Worm (Caenorhabditis elegans) whole organism, young adult: Measurements from ENCODE around the gene F08F3.10.

Experiments
- C06A6.2 ChIP-seq: fragments of 200-800 bp; sonication (Bioruptor generic); conservative IDR thresholded peaks from 2 replicates; pipeline ENCODE4 v1.3.6; 2022; ENCODE audit warnings: missing genetic modification characterization, missing compliant biosample characterization
- C17E4.6 ChIP-seq: fragments of 200-800 bp; sonication (Bioruptor generic); IDR thresholded peaks from 2 replicates; pipeline ENCODE4 v1.3.6; 2022; ENCODE audit warnings: missing genetic modification reagents, missing genetic modification characterization, missing compliant biosample characterization
- D2030.7 ChIP-seq: fragments of 200-800 bp; sonication (Bioruptor generic); IDR thresholded peaks from 2 replicates; pipeline ENCODE4 v1.3.6; 2022; ENCODE audit warnings: missing genetic modification reagents, missing genetic modification characterization, missing compliant biosample characterization
- F10E7.11 ChIP-seq: sonication (generic microtip); optimal IDR thresholded peaks from 2 replicates; lab custom pipeline; 2017; ENCODE audit warnings: mild to moderate bottlenecking, missing genetic modification characterization, moderate library complexity, missing compliant biosample characterization
- F23B12.7 ChIP-seq: sonication (generic microtip); optimal IDR thresholded peaks from 2 replicates; lab custom pipeline; 2017; ENCODE audit warnings: missing genetic modification characterization, mild to moderate bottlenecking, missing compliant biosample characterization, antibody characterized with exemption, moderate library complexity; ENCODE audit not compliant: insufficient read depth
- F49E8.2 ChIP-seq: sonication (generic microtip); optimal IDR thresholded peaks from 3 replicates; lab custom pipeline; 2017; ENCODE audit warnings: missing genetic modification characterization, mild to moderate bottlenecking, missing compliant biosample characterization, antibody characterized with exemption, moderate library complexity; ENCODE audit not compliant: insufficient read depth
- F52B5.7 ChIP-seq: sonication (generic microtip); optimal IDR thresholded peaks from 2 replicates; lab custom pipeline; 2016; ENCODE audit warnings: mild to moderate bottlenecking, missing genetic modification characterization, missing compliant biosample characterization
- F57C9.4 ChIP-seq: sonication (generic microtip); optimal IDR thresholded peaks from 2 replicates; lab custom pipeline; 2017; ENCODE audit warnings: mild to moderate bottlenecking, missing genetic modification characterization, missing compliant biosample characterization
- T26A5.8 ChIP-seq: sonication (generic microtip); optimal IDR thresholded peaks from 2 replicates; lab custom pipeline; 2016; ENCODE audit warnings: missing genetic modification characterization, missing compliant biosample characterization
- Y56A3A.18 ChIP-seq: fragments of 200-800 bp; sonication (Bioruptor generic); IDR thresholded peaks from 2 replicates; pipeline ENCODE4 v1.3.6; 2022; ENCODE audit warnings: missing genetic modification reagents, missing genetic modification characterization, missing compliant biosample characterization
- Y79H2A.3 ChIP-seq: fragments of 200-800 bp; sonication (Bioruptor generic); conservative IDR thresholded peaks from 2 replicates; pipeline ENCODE4 v1.3.6; 2022; ENCODE audit warnings: missing genetic modification reagents, missing genetic modification characterization, missing compliant biosample characterization
- Y95B8A.8 ChIP-seq: fragments of 200-800 bp; sonication (Bioruptor generic); IDR thresholded peaks from 2 replicates; pipeline ENCODE4 v1.3.6; 2022; ENCODE audit warnings: missing genetic modification reagents, missing genetic modification characterization, missing compliant biosample characterization
- atf-7 ChIP-seq: sonication (generic microtip); optimal IDR thresholded peaks from 2 replicates; lab custom pipeline; 2017; ENCODE audit warnings: mild to moderate bottlenecking, missing genetic modification characterization, missing compliant biosample characterization
- attf-3 ChIP-seq: fragments of 200-800 bp; sonication (Bioruptor generic); conservative IDR thresholded peaks from 2 replicates; pipeline ENCODE4 v1.3.6; 2022; ENCODE audit warnings: missing genetic modification reagents, missing genetic modification characterization, missing compliant biosample characterization
- attf-5 ChIP-seq: fragments of 200-800 bp; sonication (Bioruptor generic); optimal IDR thresholded peaks from 2 replicates; lab custom pipeline; 2018; ENCODE audit warnings: mild to moderate bottlenecking, missing genetic modification characterization, missing compliant biosample characterization
- bed-2 ChIP-seq: fragments of 200-800 bp; sonication (Bioruptor generic); IDR thresholded peaks from 2 replicates; pipeline ENCODE4 v1.3.6; 2022; ENCODE audit warnings: missing genetic modification reagents, missing genetic modification characterization, missing compliant biosample characterization
- ceh-100 ChIP-seq: fragments of 200-800 bp; sonication (Bioruptor generic); IDR thresholded peaks from 2 replicates; pipeline ENCODE4 v1.3.6; 2022; ENCODE audit warnings: missing genetic modification reagents, missing genetic modification characterization, missing compliant biosample characterization
- dpff-1 ChIP-seq: sonication (generic microtip); optimal IDR thresholded peaks from 2 replicates; lab custom pipeline; 2017; ENCODE audit warnings: mild to moderate bottlenecking, missing genetic modification characterization, missing compliant biosample characterization
- ets-4 ChIP-seq: fragments of 200-800 bp; sonication (Bioruptor generic); optimal IDR thresholded peaks from 2 replicates; lab custom pipeline; 2018; ENCODE audit warnings: mild to moderate bottlenecking, missing genetic modification characterization, missing compliant biosample characterization
- fkh-3 ChIP-seq: sonication (generic microtip); optimal IDR thresholded peaks from 2 replicates; lab custom pipeline; 2016; ENCODE audit warnings: mild to moderate bottlenecking, missing genetic modification characterization, missing compliant biosample characterization
- hlh-26 ChIP-seq: fragments of 200-800 bp; sonication (Bioruptor generic); conservative IDR thresholded peaks from 2 replicates; pipeline ENCODE4 v1.3.6; 2022; ENCODE audit warnings: missing genetic modification reagents, missing genetic modification characterization, missing compliant biosample characterization
- hmg-1.2 ChIP-seq: fragments of 200-800 bp; sonication (Bioruptor generic); IDR thresholded peaks from 2 replicates; pipeline ENCODE4 v1.3.6; 2022; ENCODE audit warnings: missing genetic modification reagents, missing genetic modification characterization, missing compliant biosample characterization
- lag-1 ChIP-seq: fragments of 200-800 bp; sonication (Bioruptor generic); IDR thresholded peaks from 2 replicates; pipeline ENCODE4 v1.3.6; 2022; ENCODE audit warnings: missing genetic modification reagents, missing genetic modification characterization, missing compliant biosample characterization
- lin-35 ChIP-seq, 3 experiments: fragments of 150-350 bp in 2 of 3; sonication (generic microtip) in 1 of 3; optimal IDR thresholded peaks; 2 replicates each; lab custom pipeline; 2014 to 2018; ENCODE audit warnings: missing biosample characterization in 3 of 3, missing genetic modification characterization in 3 of 3, missing genetic modification reagents in 3 of 3
- lin-40 ChIP-seq: sonication (generic microtip); optimal IDR thresholded peaks from 2 replicates; lab custom pipeline; 2016; ENCODE audit warnings: missing genetic modification characterization, mild to moderate bottlenecking, missing compliant biosample characterization, missing genotype, missing genetic modification reagents
- madf-6 ChIP-seq: fragments of 200-800 bp; sonication (Bioruptor generic); IDR thresholded peaks from 2 replicates; pipeline ENCODE4 v1.3.6; 2022; ENCODE audit warnings: missing genetic modification reagents, missing genetic modification characterization, missing compliant biosample characterization
- mcd-1 ChIP-seq: fragments of 200-800 bp; sonication (Bioruptor generic); IDR thresholded peaks from 2 replicates; pipeline ENCODE4 v1.3.6; 2022; ENCODE audit warnings: missing genetic modification reagents, missing genetic modification characterization, missing compliant biosample characterization
- mes-4 ChIP-seq: sonication (generic microtip); optimal IDR thresholded peaks from 2 replicates; lab custom pipeline; 2016; ENCODE audit warnings: missing genotype, missing genetic modification characterization, missing compliant biosample characterization
- nhr-120 ChIP-seq: fragments of 200-800 bp; sonication (Bioruptor generic); IDR thresholded peaks from 2 replicates; pipeline ENCODE4 v1.3.6; 2022; ENCODE audit warnings: missing genetic modification characterization, missing compliant biosample characterization
- nhr-80 ChIP-seq: sonication (generic microtip); optimal IDR thresholded peaks from 2 replicates; lab custom pipeline; 2016; ENCODE audit warnings: missing genetic modification characterization, missing compliant biosample characterization
- pha-4 ChIP-seq: fragments of 150-350 bp; sonication (generic microtip); optimal IDR thresholded peaks from 2 replicates; lab custom pipeline; 2014; ENCODE audit warnings: missing biosample characterization, missing genetic modification reagents, missing genetic modification characterization
- rcor-1 ChIP-seq: fragments of 200-800 bp; sonication (Bioruptor generic); IDR thresholded peaks from 2 replicates; pipeline ENCODE4 v1.3.6; 2022; ENCODE audit warnings: missing genetic modification reagents, missing genetic modification characterization, missing compliant biosample characterization
- sdz-38 ChIP-seq: sonication (generic microtip); optimal IDR thresholded peaks from 2 replicates; lab custom pipeline; 2016; ENCODE audit warnings: missing genotype, missing genetic modification characterization, missing compliant biosample characterization
- snpc-1.3 ChIP-seq: sonication (generic microtip); optimal IDR thresholded peaks from 2 replicates; lab custom pipeline; 2017; ENCODE audit warnings: missing genetic modification characterization, mild to moderate bottlenecking, missing compliant biosample characterization, antibody characterized with exemption, moderate library complexity, missing genotype, missing genetic modification reagents; ENCODE audit not compliant: insufficient read depth
- snpc-4 ChIP-seq, 5 experiments: fragments of 150-350 bp in 1 of 5; sonication (generic microtip) in 4 of 5; optimal IDR thresholded peaks; 2 replicates each; lab custom pipeline; 2014 to 2018; ENCODE audit warnings: missing genetic modification characterization in 5 of 5, missing biosample characterization in 3 of 5, antibody characterized with exemption in 2 of 5, mild to moderate bottlenecking in 2 of 5, missing compliant biosample characterization in 2 of 5, missing genotype in 2 of 5, moderate library complexity in 2 of 5, missing genetic modification reagents in 1 of 5
- tbp1 ChIP-seq: fragments of 200-800 bp; sonication (Bioruptor generic); optimal IDR thresholded peaks from 2 replicates; lab custom pipeline; 2018; ENCODE audit warnings: mild to moderate bottlenecking, missing genetic modification characterization, missing compliant biosample characterization
- tbx-9 ChIP-seq: sonication (generic microtip); optimal IDR thresholded peaks from 2 replicates; lab custom pipeline; 2016; ENCODE audit warnings: borderline replicate concordance, missing genetic modification characterization, inconsistent platforms, missing compliant biosample characterization
- tlf-1 ChIP-seq: fragments of 200-800 bp; sonication (Bioruptor generic); optimal IDR thresholded peaks from 2 replicates; lab custom pipeline; 2018; ENCODE audit warnings: mild to moderate bottlenecking, missing genetic modification characterization, missing compliant biosample characterization
- unc-130 ChIP-seq: sonication (generic microtip); optimal IDR thresholded peaks from 2 replicates; lab custom pipeline; 2016; ENCODE audit warnings: missing genetic modification reagents, missing genetic modification characterization, missing compliant biosample characterization
- xnd-1 ChIP-seq: sonication (generic microtip); optimal IDR thresholded peaks from 2 replicates; lab custom pipeline; 2016; ENCODE audit warnings: missing genotype, missing genetic modification reagents, missing genetic modification characterization, missing compliant biosample characterization
- ztf-18 ChIP-seq: sonication (generic microtip); optimal IDR thresholded peaks from 2 replicates; lab custom pipeline; 2016; ENCODE audit warnings: missing genotype, mild to moderate bottlenecking, missing genetic modification characterization, missing compliant biosample characterization
- ztf-22 ChIP-seq: fragments of 200-800 bp; sonication (Bioruptor generic); optimal IDR thresholded peaks from 2 replicates; lab custom pipeline; 2018; ENCODE audit warnings: mild to moderate bottlenecking, missing genetic modification characterization, moderate library complexity, missing compliant biosample characterization

Gene F08F3.10

DNA sequence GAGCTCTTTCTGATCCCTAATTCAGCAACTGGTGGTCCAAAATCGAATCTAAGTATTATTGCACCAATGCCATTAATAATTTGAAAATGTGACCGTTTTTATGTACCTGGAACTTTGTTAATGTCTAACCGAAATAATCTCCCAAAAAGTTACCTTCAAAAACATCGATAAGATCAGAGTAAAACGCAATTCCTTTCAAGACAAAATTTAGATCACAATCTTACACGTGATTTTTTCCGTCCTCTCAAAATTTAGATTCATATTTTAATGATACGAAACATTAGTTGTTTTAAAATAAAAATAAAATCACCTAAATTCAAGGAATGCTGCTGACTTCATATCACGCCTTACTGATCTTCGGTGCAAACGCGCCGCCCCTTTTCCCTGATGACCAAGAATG lies 13.2 kb downstream of the F08F3.10 start:
- no peak for TF ChIP-seq tlf-1 (GFP tag; lab: Kevin White, UChicago)

- TF ChIP-seq madf-6 (GFP tag; lab: Robert Waterston, UW) = no peak
- TF ChIP-seq tbx-9 (tag; lab: Kevin White, UChicago) = no peak
- TF ChIP-seq dpff-1 = no peak
- no peak for TF ChIP-seq xnd-1 (tag; lab: Kevin White, UChicago)
- TF ChIP-seq nhr-80 (tag; lab: Kevin White, UChicago) = peak; percentile 12
- no peak for TF ChIP-seq lag-1 (GFP tag; lab: Robert Waterston, UW)
- TF ChIP-seq C06A6.2 (GFP tag; lab: Robert Waterston, UW) = no peak
Measured at ce11 chrV:5427860-5428259, 14.7 kb downstream of the F08F3.10 start, which contains the start of gene rhr-1. rhr-1 (plus strand) TSS chrV:5428160.

DNA sequence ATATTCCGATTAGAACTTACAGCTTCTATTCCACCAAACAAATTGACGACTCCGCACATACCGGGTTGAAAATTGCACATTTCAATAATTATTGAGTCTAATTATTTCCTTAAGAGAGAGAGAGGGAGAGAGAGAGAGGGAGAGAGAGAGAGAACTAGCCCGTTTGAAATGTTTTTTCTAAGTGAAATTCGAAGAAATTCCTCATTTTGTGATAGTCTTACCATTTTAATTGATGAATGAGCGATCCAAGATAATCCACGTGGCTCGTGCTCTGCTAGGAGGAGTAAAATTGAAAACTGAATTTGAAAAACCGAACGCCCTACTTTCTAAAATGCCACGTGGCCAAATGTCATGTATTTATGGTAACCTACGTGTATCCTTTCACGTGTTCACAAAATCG lies 19.3 kb downstream of the F08F3.10 start, which contains the start of gene F08F3.8:
F08F3.8 (minus strand) TSS at position 101 of the 400 bp plus-strand sequence.
- TF ChIP-seq mes-4 (tag; lab: Kevin White, UChicago) (no peak), nhr-120 (GFP tag; lab: Robert Waterston, UW) (no peak), dpff-1 (no peak), F23B12.7 (tag; lab: Kevin White, UChicago) (no peak), snpc-4 (GFP tag; optimal IDR thresholded peaks at IDR 0.05; lab: Kevin White, UChicago) (no peak), snpc-4 (tag; optimal IDR thresholded peaks at IDR 0.05; lab: Kevin White, UChicago) (no peak), hlh-26 (no peak), rcor-1 (GFP tag; lab: Robert Waterston, UW) (no peak)

DNA sequence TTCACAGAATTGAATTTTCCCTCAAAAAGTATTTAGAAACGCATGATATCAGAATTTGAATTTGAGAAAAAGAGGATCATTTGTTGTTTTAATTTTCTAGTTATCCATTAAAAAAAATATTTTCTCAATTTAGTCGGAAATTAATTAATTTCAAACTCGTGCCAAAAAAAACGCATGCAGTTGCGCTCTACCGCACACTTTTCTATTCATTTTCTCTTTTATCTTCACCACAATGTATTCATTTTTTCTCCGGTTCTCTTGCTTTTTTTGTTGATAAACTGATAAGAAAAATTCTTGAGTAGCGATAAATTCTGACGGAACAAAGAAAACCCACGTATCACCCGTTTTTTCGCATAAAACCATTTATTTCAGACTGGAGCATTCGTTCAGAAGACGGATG lies 19.9 kb downstream of the F08F3.10 start, which contains the start of gene acl-6:
acl-6 (plus strand) TSS at position 367 of the 400 bp plus-strand sequence.
- no peak for TF ChIP-seq F52B5.7 (tag; lab: Kevin White, UChicago)
- TF ChIP-seq snpc-1.3 = no peak
- TF ChIP-seq ets-4 (GFP tag; lab: Kevin White, UChicago) = peak; percentile 72
- no peak for TF ChIP-seq F49E8.2
- no peak for TF ChIP-seq attf-3 (GFP tag; lab: Robert Waterston, UW)
- no peak for TF ChIP-seq Y56A3A.18 (GFP tag; lab: Robert Waterston, UW)
- TF ChIP-seq pha-4 = no peak
- TF ChIP-seq snpc-4 (GFP tag; optimal IDR thresholded peaks at IDR 0.05; lab: Kevin White, UChicago) = no peak
- TF ChIP-seq snpc-4 (tag; optimal IDR thresholded peaks at IDR 0.05; lab: Kevin White, UChicago) = peak in 1 of 4 experiments; percentile 27
- TF ChIP-seq sdz-38 (tag; lab: Kevin White, UChicago) = no peak
- TF ChIP-seq ceh-100 = no peak
- TF ChIP-seq F10E7.11 = no peak
- no peak for TF ChIP-seq T26A5.8 (tag; lab: Kevin White, UChicago)
- TF ChIP-seq F57C9.4 = no peak
- TF ChIP-seq hmg-1.2 (GFP tag; lab: Robert Waterston, UW) = peak; percentile 27; the same call in 1 of the 2 replicates
- TF ChIP-seq mcd-1 = peak; percentile 94
- TF ChIP-seq fkh-3 = no peak
- TF ChIP-seq C17E4.6 (GFP tag; lab: Robert Waterston, UW) = no peak
- no peak for TF ChIP-seq unc-130 (GFP tag; lab: Kevin White, UChicago)
- TF ChIP-seq tbp1 (GFP tag; lab: Kevin White, UChicago) = peak; percentile 38
- TF ChIP-seq lin-40 (tag; lab: Kevin White, UChicago) = peak; percentile 52
- no peak for TF ChIP-seq C06A6.2 (GFP tag; lab: Robert Waterston, UW)
- TF ChIP-seq atf-7 (tag; lab: Kevin White, UChicago) = no peak
- TF ChIP-seq lin-35 (GFP tag; optimal IDR thresholded peaks at IDR 0.05; lab: Kevin White, UChicago) = peak in 1 of 3 experiments; percentile 73
- no peak for TF ChIP-seq Y79H2A.3 (GFP tag; lab: Robert Waterston, UW)
- no peak for TF ChIP-seq hlh-26
- TF ChIP-seq Y95B8A.8 (GFP tag; lab: Robert Waterston, UW) = no peak
- peak; percentile 60 for TF ChIP-seq attf-5
- no peak for TF ChIP-seq bed-2 (GFP tag; lab: Robert Waterston, UW)
- no peak for TF ChIP-seq mes-4 (tag; lab: Kevin White, UChicago)
- no peak for TF ChIP-seq D2030.7 (GFP tag; lab: Robert Waterston, UW)
- TF ChIP-seq madf-6 (GFP tag; lab: Robert Waterston, UW) = no peak
- no peak for TF ChIP-seq ztf-22 (GFP tag; lab: Kevin White, UChicago)
- peak; percentile 30 for TF ChIP-seq ztf-18 (tag; lab: Kevin White, UChicago)
